Worm (Caenorhabditis elegans) whole organism, L3 larva: ENCODE results near the gene elmd-1.

Experiments used
- ZK546.5 ChIP-seq: sonication (generic microtip); optimal IDR thresholded peaks from 2 replicates; lab custom pipeline; 2017; ENCODE audit warnings: missing biosample characterization, missing genetic modification characterization
- ama-1 ChIP-seq: fragments of 150-350 bp; optimal IDR thresholded peaks from 2 replicates; lab custom pipeline; 2018
- elt-1 ChIP-seq: fragments of 150-350 bp; optimal IDR thresholded peaks from 2 replicates; lab custom pipeline; 2014; ENCODE audit warnings: missing biosample characterization, missing genetic modification characterization
- fos-1 ChIP-seq: fragments of 150-350 bp; optimal IDR thresholded peaks from 2 replicates; lab custom pipeline; 2014; ENCODE audit warnings: missing biosample characterization, missing genetic modification characterization
- lin-15B ChIP-seq: fragments of 150-350 bp; optimal IDR thresholded peaks from 2 replicates; lab custom pipeline; 2014; ENCODE audit warnings: missing biosample characterization, missing genetic modification characterization
- nhr-23 ChIP-seq: fragments of 150-350 bp; optimal IDR thresholded peaks from 2 replicates; lab custom pipeline; 2014; ENCODE audit warnings: missing biosample characterization, missing genetic modification reagents, missing genetic modification characterization
- nhr-237 ChIP-seq: fragments of 150-350 bp; optimal IDR thresholded peaks from 2 replicates; lab custom pipeline; 2014; ENCODE audit warnings: missing biosample characterization, missing genetic modification characterization
- pha-4 ChIP-seq: fragments of 150-350 bp; optimal IDR thresholded peaks from 2 replicates; lab custom pipeline; 2014; ENCODE audit warnings: missing biosample characterization, missing genetic modification reagents, missing genetic modification characterization
- pqm-1 ChIP-seq: fragments of 150-350 bp; optimal IDR thresholded peaks from 2 replicates; lab custom pipeline; 2017; ENCODE audit warnings: missing biosample characterization, missing genetic modification characterization, inconsistent platforms
- skn-1 ChIP-seq: fragments of 150-350 bp; optimal IDR thresholded peaks from 2 replicates; lab custom pipeline; 2014; ENCODE audit warnings: missing biosample characterization, missing genetic modification characterization
- tbx-2 ChIP-seq: sonication (generic microtip); optimal IDR thresholded peaks from 2 replicates; lab custom pipeline; 2016; ENCODE audit warnings: mild to moderate bottlenecking, missing genetic modification characterization, missing compliant biosample characterization
- zag-1 ChIP-seq: fragments of 150-350 bp; optimal IDR thresholded peaks from 2 replicates; lab custom pipeline; 2014; ENCODE audit warnings: missing biosample characterization, missing genetic modification characterization

DNA sequence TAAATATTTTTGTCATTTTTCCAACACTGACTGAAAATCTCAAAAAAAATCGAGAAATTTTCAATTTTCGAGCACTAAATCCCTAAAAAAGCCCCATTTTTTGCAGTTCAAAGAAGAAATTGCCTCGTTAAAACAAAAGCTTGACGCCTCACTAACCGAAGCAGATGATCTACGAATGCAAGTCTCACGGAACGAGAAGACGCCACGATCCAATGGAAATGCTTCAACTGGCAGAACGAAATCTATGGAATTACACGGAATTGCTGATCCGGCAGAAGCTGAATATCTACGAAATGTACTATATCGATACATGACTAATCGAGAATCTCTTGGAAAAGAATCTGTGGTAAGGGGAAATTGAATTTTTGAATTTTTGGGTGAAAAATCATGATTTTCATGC lies 34.2 kb downstream of the elmd-1 start:
- no peak for TF ChIP-seq lin-15B (tag; lab: Kevin White, UChicago)
- no peak for TF ChIP-seq elt-1 (tag; lab: Kevin White, UChicago)
- no peak for TF ChIP-seq pqm-1 (tag; lab: Kevin White, UChicago)
- no peak for TF ChIP-seq tbx-2 (tag; lab: Kevin White, UChicago)
- TF ChIP-seq ZK546.5 (tag; lab: Kevin White, UChicago) = no peak
- TF ChIP-seq zag-1 (tag; lab: Kevin White, UChicago) = no peak
- no peak for TF ChIP-seq nhr-237 (tag; lab: Kevin White, UChicago)
- TF ChIP-seq nhr-23 (tag; lab: Kevin White, UChicago) = no peak
- no peak for TF ChIP-seq fos-1 (tag; lab: Kevin White, UChicago)
- no peak for TF ChIP-seq pha-4 (tag; lab: Kevin White, UChicago)
- no peak for TF ChIP-seq ama-1
- no peak for TF ChIP-seq skn-1 (tag; lab: Kevin White, UChicago)
